Worm (Caenorhabditis elegans): ENCODE measurements around the gene pelo-1.
A peak's percentile ranks its signal among the peaks of the same experiment; 100 is the strongest.

pelo-1 gene

DNA sequence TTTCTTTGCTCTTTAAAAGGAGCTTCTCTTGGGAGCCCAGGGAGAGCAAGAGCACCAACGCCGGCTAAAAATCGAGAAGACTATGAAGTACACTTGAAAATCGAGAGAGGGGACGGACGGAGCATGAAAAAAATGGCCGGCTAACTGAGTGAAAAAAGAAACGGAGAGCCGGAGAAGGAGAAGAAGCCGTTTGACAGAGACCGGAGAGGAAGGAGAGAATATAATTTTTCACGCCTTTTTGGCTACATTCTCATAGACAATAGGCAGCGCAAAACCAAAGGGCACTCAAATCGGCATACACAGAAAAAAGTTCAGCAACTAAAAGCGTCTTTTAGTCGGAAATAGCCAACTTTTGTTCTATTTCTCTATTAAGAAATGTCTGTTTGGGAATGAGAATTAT lies 17.5 kb upstream of the pelo-1 start:
- TF ChIP-seq lin-15B (tag; optimal IDR thresholded peaks at IDR 0.05) = no peak
- no peak for TF ChIP-seq elt-1 (tag; optimal IDR thresholded peaks at IDR 0.05)
- peak; percentile 30 for TF ChIP-seq nfya-1 (tag; optimal IDR thresholded peaks at IDR 0.05; ENCODE audit: insufficient read depth)

DNA sequence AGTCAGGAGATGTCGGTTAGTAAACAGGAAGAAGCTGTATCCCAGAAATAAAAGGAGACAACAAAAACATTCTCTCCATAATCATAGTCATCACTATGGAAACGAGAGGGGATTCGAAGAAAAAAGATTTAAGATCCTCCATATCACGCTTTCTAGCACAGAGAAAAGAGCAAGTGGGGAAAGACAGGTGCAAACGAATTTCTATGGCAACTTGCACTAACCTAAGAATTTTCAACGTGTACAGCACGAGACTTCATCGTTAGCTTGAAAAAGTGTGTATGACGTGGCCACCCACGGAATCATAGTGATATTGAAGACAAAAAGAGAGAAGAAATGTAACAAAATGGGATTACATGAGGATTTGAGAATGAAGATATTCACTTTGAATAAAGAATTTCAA lies 16.8 kb upstream of the pelo-1 start:
- TF ChIP-seq ceh-82 (tag; optimal IDR thresholded peaks at IDR 0.05) (no peak), R02D3.7 (tag; optimal IDR thresholded peaks at IDR 0.05) (no peak), fkh-2 (tag; optimal IDR thresholded peaks at IDR 0.05) (no peak), ceh-28 (tag; optimal IDR thresholded peaks at IDR 0.05) (no peak), daf-12 (tag; optimal IDR thresholded peaks at IDR 0.05) (no peak), ztf-4 (tag; optimal IDR thresholded peaks at IDR 0.05) (no peak)

ce11 chrIII:4210661-4211060 lies 6.6 kb upstream of the pelo-1 start:
- no peak for TF ChIP-seq nhr-12 (tag; optimal IDR thresholded peaks at IDR 0.05)
- no peak for TF ChIP-seq eor-1 (tag; optimal IDR thresholded peaks at IDR 0.05)
- TF ChIP-seq nhr-77 (tag; optimal IDR thresholded peaks at IDR 0.05) = no peak
- TF ChIP-seq nhr-43 (tag; optimal IDR thresholded peaks at IDR 0.05; ENCODE audit: poor library complexity, severe bottlenecking) = no peak
- peak; percentile 93 for TF ChIP-seq nfya-1 (tag; optimal IDR thresholded peaks at IDR 0.05; ENCODE audit: insufficient read depth)

- TF ChIP-seq nhr-237 (tag; optimal IDR thresholded peaks at IDR 0.05) (no peak), hmg-11 (tag; optimal IDR thresholded peaks at IDR 0.05) (no peak), fkh-10 (GFP tag; optimal IDR thresholded peaks at IDR 0.05) (no peak), ceh-9 (tag; optimal IDR thresholded peaks at IDR 0.05) (no peak), lsy-12 (tag; optimal IDR thresholded peaks at IDR 0.05) (no peak), snpc-4 (tag; optimal IDR thresholded peaks at IDR 0.05) (no peak), nhr-23 (tag; optimal IDR thresholded peaks at IDR 0.05) (no peak), zag-1 (tag; optimal IDR thresholded peaks at IDR 0.05) (no peak), jun-1 (tag; optimal IDR thresholded peaks at IDR 0.05) (no peak)
Measured at ce11 chrIII:4209188-4209587, 5.2 kb upstream of the pelo-1 start, which contains the start of gene phlp-2. TSS of gene phlp-2 (plus strand) at chrIII:4209488.

ce11 chrIII:4208210-4208609 lies 4.2 kb upstream of the pelo-1 start:
- TF ChIP-seq elt-1 (tag; optimal IDR thresholded peaks at IDR 0.05) (no peak), R02D3.7 (tag; optimal IDR thresholded peaks at IDR 0.05) (no peak), nhr-23 (tag; optimal IDR thresholded peaks at IDR 0.05) (no peak), ceh-16 (tag; optimal IDR thresholded peaks at IDR 0.05) (no peak), eor-1 (tag; optimal IDR thresholded peaks at IDR 0.05) (no peak), ZK546.5 (tag; optimal IDR thresholded peaks at IDR 0.05) (no peak), daf-12 (tag; optimal IDR thresholded peaks at IDR 0.05) (no peak), lsy-12 (tag; optimal IDR thresholded peaks at IDR 0.05) (no peak), ztf-11 (tag; optimal IDR thresholded peaks at IDR 0.05) (no peak), ceh-9 (tag; optimal IDR thresholded peaks at IDR 0.05) (no peak), ceh-82 (tag; optimal IDR thresholded peaks at IDR 0.05) (no peak), nhr-76 (tag; optimal IDR thresholded peaks at IDR 0.05) (no peak), elt-2 (tag; optimal IDR thresholded peaks at IDR 0.05) (no peak), nhr-67 (tag; optimal IDR thresholded peaks at IDR 0.05) (no peak), lin-39 (tag; optimal IDR thresholded peaks at IDR 0.05) (no peak), pha-4 (tag; optimal IDR thresholded peaks at IDR 0.05) (no peak), fkh-2 (tag; optimal IDR thresholded peaks at IDR 0.05) (no peak)

DNA sequence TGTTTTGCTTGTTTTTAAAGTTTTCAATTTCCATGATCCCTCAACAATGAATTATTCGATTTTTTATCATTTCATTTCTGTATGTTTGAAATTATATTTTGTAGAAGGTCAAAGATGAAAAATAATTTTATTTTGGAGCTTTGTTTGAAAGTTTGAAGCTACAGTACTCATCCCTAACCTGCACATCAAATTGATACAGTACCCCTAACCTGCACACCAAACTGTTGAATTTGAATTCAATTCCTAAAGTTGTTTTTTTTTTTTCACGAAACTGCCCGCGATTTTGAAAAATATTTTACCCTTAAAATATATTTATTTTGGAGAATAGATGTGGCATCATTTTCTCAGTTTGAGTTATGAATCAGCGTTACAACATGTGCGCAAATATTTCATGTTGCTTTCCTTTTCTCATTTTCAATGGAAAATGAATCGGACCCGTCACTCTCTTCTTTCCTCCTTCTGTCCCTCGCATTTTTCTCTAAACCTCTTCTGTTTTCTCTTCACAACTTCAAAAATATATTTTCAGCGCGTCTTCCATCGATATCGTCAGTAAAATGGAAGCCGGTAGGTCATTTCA lies 1.8 kb upstream of the pelo-1 start, which contains the start of gene R74.8:
R74.8 (plus strand) TSS at position 527 of the 577 bp plus-strand sequence.
- peak; percentile 11 for TF ChIP-seq nfya-1 (tag; optimal IDR thresholded peaks at IDR 0.05; ENCODE audit: insufficient read depth)
- TF ChIP-seq nhr-67 (tag; optimal IDR thresholded peaks at IDR 0.05) = no peak

DNA sequence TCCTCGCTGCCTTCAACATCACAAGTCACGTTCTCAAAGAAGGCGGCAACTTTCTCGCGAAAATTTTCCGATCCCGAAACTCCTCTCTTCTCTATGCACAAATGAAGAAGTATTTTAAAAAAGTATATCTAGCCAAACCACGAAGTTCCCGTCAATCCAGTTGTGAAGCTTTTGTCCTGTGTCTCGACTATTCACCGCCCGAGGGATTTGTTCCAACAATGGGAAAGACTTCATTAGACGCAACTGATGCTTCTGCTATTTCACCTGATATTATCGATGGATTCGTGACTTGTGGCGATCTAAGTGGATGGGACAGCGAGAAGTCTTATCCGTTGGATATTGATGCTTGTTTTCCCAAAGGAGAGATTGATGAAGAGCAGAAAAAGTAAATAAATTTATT lies 942 bp upstream of the pelo-1 start:
- TF ChIP-seq fos-1 (tag; optimal IDR thresholded peaks at IDR 0.05) (no peak), nhr-67 (tag; optimal IDR thresholded peaks at IDR 0.05) (no peak), fkh-10 (GFP tag; optimal IDR thresholded peaks at IDR 0.05) (no peak), elt-1 (tag; optimal IDR thresholded peaks at IDR 0.05) (no peak), nhr-23 (tag; optimal IDR thresholded peaks at IDR 0.05) (no peak), fkh-2 (tag; optimal IDR thresholded peaks at IDR 0.05) (no peak), jun-1 (tag; optimal IDR thresholded peaks at IDR 0.05) (no peak), lin-15B (tag; optimal IDR thresholded peaks at IDR 0.05) (no peak), ceh-82 (tag; optimal IDR thresholded peaks at IDR 0.05) (no peak), snpc-4 (tag; optimal IDR thresholded peaks at IDR 0.05) (no peak), pqm-1 (tag; optimal IDR thresholded peaks at IDR 0.05) (no peak), ZK546.5 (tag; optimal IDR thresholded peaks at IDR 0.05) (no peak), nhr-237 (tag; optimal IDR thresholded peaks at IDR 0.05) (no peak), elt-2 (tag; optimal IDR thresholded peaks at IDR 0.05) (no peak), nhr-12 (tag; optimal IDR thresholded peaks at IDR 0.05) (no peak), nhr-28 (tag; optimal IDR thresholded peaks at IDR 0.05) (no peak), egl-5 (tag; optimal IDR thresholded peaks at IDR 0.05) (no peak)
